Worm (Caenorhabditis elegans): ENCODE measurements around the gene C02B10.3.

Gene C02B10.3

DNA sequence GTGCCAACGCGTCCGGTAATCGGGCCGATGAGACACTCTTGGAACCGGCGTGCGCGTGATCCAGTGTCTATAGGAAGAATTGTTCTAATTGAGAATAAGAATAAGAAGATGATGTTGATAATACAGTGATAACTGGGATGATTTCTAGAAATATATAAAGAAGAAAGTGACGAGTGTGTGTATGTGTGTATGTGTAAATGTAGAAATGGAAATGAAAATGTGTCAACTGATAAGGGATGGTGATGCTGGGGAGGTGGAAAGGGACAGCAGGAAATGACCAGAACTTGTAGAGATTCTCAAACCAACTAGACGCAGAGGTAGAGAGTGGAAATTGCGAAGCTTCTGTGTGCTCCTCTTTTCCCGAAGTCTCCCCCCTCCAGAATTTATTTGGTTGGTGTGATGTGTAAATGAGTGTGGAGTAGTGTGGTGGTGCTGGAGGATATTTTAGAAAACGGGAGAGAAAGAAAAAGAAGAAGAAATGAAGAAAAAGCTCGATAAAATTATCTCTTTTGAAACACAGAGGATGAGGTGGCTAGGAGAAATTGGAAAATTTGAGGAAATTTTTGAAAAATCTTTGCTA, 30.8 kb upstream of the C02B10.3 start:
- TF ChIP-seq hlh-30 (tag; optimal IDR thresholded peaks at IDR 0.05; ENCODE audit: insufficient read depth) (peak; percentile 57), hif-1 (tag; optimal IDR thresholded peaks at IDR 0.05) (peak in 1 of 2 experiments; percentile 37), skn-1 (tag; optimal IDR thresholded peaks at IDR 0.05) (no peak), ces-1 (GFP tag; optimal IDR thresholded peaks at IDR 0.05) (no peak), daf-16 (GFP tag; optimal IDR thresholded peaks at IDR 0.05) (no peak), daf-16 (tag; optimal IDR thresholded peaks at IDR 0.05) (peak; percentile 61), dmd-6 (GFP tag; IDR thresholded peaks at IDR 0.05) (peak; percentile 34; the same call in 1 of the 2 replicates), dve-1 (tag; optimal IDR thresholded peaks at IDR 0.05; ENCODE audit: insufficient read depth) (peak; percentile 29), set-16 (GFP tag; IDR thresholded peaks at IDR 0.05) (no peak; the same call in 1 of the 2 replicates), nhr-77 (tag; optimal IDR thresholded peaks at IDR 0.05) (peak; percentile 47), spr-1 (tag; optimal IDR thresholded peaks at IDR 0.05) (no peak), daf-8 (GFP tag; IDR thresholded peaks at IDR 0.05) (no peak), hlh-11 (tag; optimal IDR thresholded peaks at IDR 0.05) (peak; percentile 62), aha-1 (tag) (peak; percentile 81), nhr-28 (tag; optimal IDR thresholded peaks at IDR 0.05) (peak; percentile 69), lsy-2 (tag; optimal IDR thresholded peaks at IDR 0.05) (peak in 1 of 2 experiments; percentile 15), pqm-1 (tag; optimal IDR thresholded peaks at IDR 0.05) (peak; percentile 80), mxl-3 (GFP tag; optimal IDR thresholded peaks at IDR 0.05) (peak; percentile 54), aly-2 (tag; optimal IDR thresholded peaks at IDR 0.05) (no peak), nhr-11 (tag; optimal IDR thresholded peaks at IDR 0.05) (peak; percentile 6), ceh-20 (GFP tag; IDR thresholded peaks at IDR 0.05) (no peak)

DNA sequence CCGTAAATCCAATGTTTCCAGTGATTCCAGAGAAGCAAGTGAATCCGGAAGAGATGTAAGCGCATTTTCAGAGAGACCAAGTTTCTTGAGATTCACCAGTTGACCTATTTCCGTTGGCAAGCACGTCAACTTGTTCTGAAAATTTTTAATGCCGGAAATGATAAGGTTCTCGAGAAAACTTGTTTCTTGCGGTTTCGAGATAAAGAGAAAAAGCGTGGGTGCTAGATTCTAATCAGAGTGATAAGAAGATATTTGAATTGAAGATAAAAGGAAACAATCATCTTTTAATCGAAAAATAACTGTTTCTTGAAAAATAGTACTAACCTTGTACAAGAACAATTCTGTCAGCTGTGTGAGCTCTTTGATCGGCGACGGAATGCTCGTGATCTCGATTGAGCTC, 28.7 kb upstream of the C02B10.3 start:
- TF ChIP-seq lin-29 (GFP tag; IDR thresholded peaks at IDR 0.05) (no peak), F44E2.7 (GFP tag; IDR thresholded peaks at IDR 0.05) (no peak), egl-27 (tag; optimal IDR thresholded peaks at IDR 0.05) (no peak), lin-39 (tag; optimal IDR thresholded peaks at IDR 0.05) (no peak), fos-1 (tag; optimal IDR thresholded peaks at IDR 0.05) (no peak)

DNA sequence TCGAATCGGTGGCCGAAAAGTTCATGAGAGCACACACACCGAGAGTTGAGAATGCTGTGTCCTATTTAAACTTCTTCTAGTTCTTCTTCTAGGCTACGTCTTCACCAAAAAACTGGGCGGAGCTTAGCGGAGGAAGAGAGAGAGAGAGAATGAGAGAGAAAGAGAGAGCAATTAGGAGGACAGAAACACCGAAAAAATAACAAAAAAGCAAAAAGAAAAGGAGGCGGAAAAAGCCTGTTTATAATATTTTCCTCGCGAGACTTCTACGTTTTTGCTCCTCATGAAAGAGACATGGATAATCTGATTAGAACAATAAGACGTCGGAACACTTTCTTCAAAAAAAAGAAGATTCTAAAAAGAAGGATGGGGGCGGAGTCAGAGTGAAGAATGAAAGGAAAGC, 18.9 kb upstream of the C02B10.3 start, which contains the start of gene tkr-3:
Gene tkr-3 (minus strand): TSS at position 101 of the 400 bp plus-strand sequence.
- TF ChIP-seq F37D6.2 (tag; optimal IDR thresholded peaks at IDR 0.05), result no peak
- 0 out of 4 replicates have a peak, but pooled peaks of 1 of the 2 experiments have one; percentile 48 for TF ChIP-seq madf-5 (GFP tag; IDR thresholded peaks at IDR 0.05)

DNA sequence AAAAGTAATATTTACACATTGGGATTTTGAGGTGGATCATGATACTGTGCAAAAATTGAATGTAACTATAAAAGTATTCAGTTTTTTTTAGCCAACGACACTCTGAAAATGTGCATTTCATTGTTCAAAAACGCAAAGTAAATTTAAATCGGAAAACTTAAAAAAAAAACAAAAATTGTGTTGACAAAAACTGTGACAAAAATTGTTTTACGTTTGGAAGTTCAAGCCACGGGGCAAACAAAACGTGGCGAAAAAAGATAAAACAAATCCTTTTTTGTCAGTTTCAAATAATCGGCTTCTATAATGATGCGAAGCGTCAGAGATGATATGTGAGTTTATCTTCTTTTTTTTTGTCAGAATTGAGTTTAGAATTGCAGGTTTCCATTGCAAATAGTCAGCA, 8.5 kb upstream of the C02B10.3 start, which contains the start of gene AC7.3:
Gene AC7.3 (plus strand): TSS at position 301 of the 400 bp plus-strand sequence.
- TF ChIP-seq dmd-9 (GFP tag; IDR thresholded peaks at IDR 0.05), result no peak
- TF ChIP-seq Y105C5A.15 (GFP tag; IDR thresholded peaks at IDR 0.05), result no peak
- no peak for TF ChIP-seq ceh-32 (tag; optimal IDR thresholded peaks at IDR 0.05; ENCODE audit: poor library complexity)
- TF ChIP-seq zip-11 (GFP tag; IDR thresholded peaks at IDR 0.05), result no peak
- no peak for TF ChIP-seq daf-12 (tag; optimal IDR thresholded peaks at IDR 0.05)
- TF ChIP-seq lim-7 (GFP tag; IDR thresholded peaks at IDR 0.05), result no peak
- no peak for TF ChIP-seq nhr-76 (tag; optimal IDR thresholded peaks at IDR 0.05)
- no peak for TF ChIP-seq duxl-1 (tag; optimal IDR thresholded peaks at IDR 0.05; ENCODE audit: poor library complexity)

Data from whole organism, L4 larva.